Worm (Caenorhabditis elegans) whole organism, L1 larva: ENCODE results near the gene elt-7.

ENCODE experiments used
- C04F5.9 ChIP-seq: sonication (generic microtip); optimal IDR thresholded peaks from 2 replicates; lab custom pipeline; 2016; ENCODE audit warnings: missing genetic modification characterization, missing compliant biosample characterization
- C16A3.4 ChIP-seq: fragments of 150-350 bp; optimal IDR thresholded peaks from 2 replicates; lab custom pipeline; 2014; ENCODE audit warnings: missing biosample characterization, missing genetic modification characterization
- Y116A8C.19 ChIP-seq: sonication (generic microtip); optimal IDR thresholded peaks from 2 replicates; lab custom pipeline; 2016; ENCODE audit warnings: missing compliant biosample characterization, missing genetic modification characterization, borderline replicate concordance
- aly-2 ChIP-seq: fragments of 150-350 bp; optimal IDR thresholded peaks from 2 replicates; lab custom pipeline; 2014; ENCODE audit warnings: missing biosample characterization, missing genetic modification characterization
- ama-1 ChIP-seq: fragments of 150-350 bp; optimal IDR thresholded peaks from 2 replicates; lab custom pipeline; 2014
- ceh-82 ChIP-seq, 3 experiments: fragments of 150-350 bp in 1 of 3; sonication (generic microtip) in 2 of 3; optimal IDR thresholded peaks; 2 replicates each; lab custom pipeline; 2014 to 2017; ENCODE audit warnings: missing biosample characterization in 3 of 3, missing genetic modification characterization in 3 of 3
- ceh-88 ChIP-seq: fragments of 200-800 bp; sonication (Bioruptor generic); IDR thresholded peaks from 2 replicates; pipeline ENCODE4 v1.3.6; 2022; ENCODE audit warnings: missing genetic modification characterization, missing compliant biosample characterization
- dsc-1 ChIP-seq: sonication (generic microtip); optimal IDR thresholded peaks from 2 replicates; lab custom pipeline; 2016; ENCODE audit warnings: mild to moderate bottlenecking, missing genetic modification characterization, missing compliant biosample characterization
- efl-1 ChIP-seq, 4 experiments: fragments of 150-350 bp; optimal IDR thresholded peaks in 3 of 4; peaks in 1 of 4; 1 replicate in 1 of 4; 2 replicates in 3 of 4; lab custom pipeline; 2014; ENCODE audit warnings: missing biosample characterization in 2 of 4, missing genetic modification characterization in 2 of 4, missing genetic modification reagents in 2 of 4
- ets-5 ChIP-seq: fragments of 200-800 bp; sonication (Bioruptor generic); IDR thresholded peaks from 2 replicates; pipeline ENCODE4 v1.3.6; 2022; ENCODE audit warnings: missing genetic modification characterization, missing compliant biosample characterization
- fkh-4 ChIP-seq: sonication (generic microtip); optimal IDR thresholded peaks from 2 replicates; lab custom pipeline; 2016; ENCODE audit warnings: missing compliant biosample characterization, missing genetic modification characterization, borderline replicate concordance
- hlh-4 ChIP-seq: sonication (generic microtip); optimal IDR thresholded peaks from 2 replicates; lab custom pipeline; 2016; ENCODE audit warnings: mild to moderate bottlenecking, missing genetic modification characterization, missing compliant biosample characterization
- isw-1 ChIP-seq: fragments of 200-800 bp; sonication (Bioruptor generic); IDR thresholded peaks from 2 replicates; pipeline ENCODE4 v1.3.6; 2022; ENCODE audit warnings: missing genetic modification characterization, missing compliant biosample characterization
- lin-13 ChIP-seq: fragments of 150-350 bp; optimal IDR thresholded peaks from 2 replicates; lab custom pipeline; 2014; ENCODE audit warnings: missing biosample characterization, missing genetic modification reagents, missing genetic modification characterization
- lin-15B ChIP-seq: fragments of 150-350 bp; sonication (generic microtip); optimal IDR thresholded peaks from 3 replicates; lab custom pipeline; 2014; ENCODE audit warnings: missing biosample characterization, missing genetic modification characterization
- lin-39 ChIP-seq: fragments of 150-350 bp; optimal IDR thresholded peaks from 2 replicates; lab custom pipeline; 2014; ENCODE audit warnings: missing biosample characterization, missing genetic modification reagents, missing genetic modification characterization
- lir-3 ChIP-seq: sonication (generic microtip); optimal IDR thresholded peaks from 2 replicates; lab custom pipeline; 2016; ENCODE audit warnings: mild to moderate bottlenecking, missing genetic modification characterization, moderate library complexity, missing compliant biosample characterization; ENCODE audit not compliant: poor library complexity
- lsy-2 ChIP-seq, 2 experiments: fragments of 150-350 bp; optimal IDR thresholded peaks; 2 replicates each; lab custom pipeline; 2014; ENCODE audit warnings: missing biosample characterization in 2 of 2, missing genetic modification characterization in 2 of 2
- mab-9 ChIP-seq: fragments of 200-800 bp; sonication (Bioruptor generic); IDR thresholded peaks from 2 replicates; pipeline ENCODE4 v1.3.6; 2022; ENCODE audit warnings: missing genetic modification reagents, missing genetic modification characterization, missing compliant biosample characterization
- mef-2 ChIP-seq: fragments of 150-350 bp; optimal IDR thresholded peaks from 2 replicates; lab custom pipeline; 2014; ENCODE audit warnings: missing biosample characterization, missing genetic modification characterization
- mep-1 ChIP-seq: fragments of 150-350 bp; optimal IDR thresholded peaks from 2 replicates; lab custom pipeline; 2014; ENCODE audit warnings: missing biosample characterization, missing genetic modification characterization
- nhr-12 ChIP-seq: sonication (generic microtip); optimal IDR thresholded peaks from 2 replicates; lab custom pipeline; 2017; ENCODE audit warnings: missing biosample characterization, missing genetic modification characterization
- nhr-20 ChIP-seq: sonication (generic microtip); optimal IDR thresholded peaks from 2 replicates; lab custom pipeline; 2016; ENCODE audit warnings: mild to moderate bottlenecking, missing genetic modification characterization, missing compliant biosample characterization
- nhr-237 ChIP-seq: fragments of 150-350 bp; optimal IDR thresholded peaks from 2 replicates; lab custom pipeline; 2014; ENCODE audit warnings: missing biosample characterization, missing genetic modification characterization
- nhr-28 ChIP-seq: fragments of 150-350 bp; optimal IDR thresholded peaks from 2 replicates; lab custom pipeline; 2014; ENCODE audit warnings: missing biosample characterization, missing genetic modification characterization
- nhr-47 ChIP-seq: sonication (generic microtip); optimal IDR thresholded peaks from 2 replicates; lab custom pipeline; 2016; ENCODE audit warnings: mild to moderate bottlenecking, missing genetic modification characterization, moderate library complexity, missing compliant biosample characterization
- nhr-71 ChIP-seq: sonication (generic microtip); optimal IDR thresholded peaks from 2 replicates; lab custom pipeline; 2016; ENCODE audit warnings: mild to moderate bottlenecking, missing genetic modification characterization, moderate library complexity, missing compliant biosample characterization
- nhr-84 ChIP-seq: sonication (generic microtip); optimal IDR thresholded peaks from 2 replicates; lab custom pipeline; 2017; ENCODE audit warnings: missing biosample characterization, missing genetic modification characterization
- pag-3 ChIP-seq: sonication (generic microtip); optimal IDR thresholded peaks from 2 replicates; lab custom pipeline; 2017; ENCODE audit warnings: missing genetic modification characterization, mild to moderate bottlenecking, missing compliant biosample characterization, antibody characterized with exemption, borderline replicate concordance; ENCODE audit not compliant: insufficient read depth
- pax-3 ChIP-seq: fragments of 200-800 bp; sonication (Bioruptor generic); optimal IDR thresholded peaks from 2 replicates; lab custom pipeline; 2018; ENCODE audit warnings: mild to moderate bottlenecking, missing genetic modification characterization, moderate library complexity, missing compliant biosample characterization
- pqm-1 ChIP-seq: sonication (generic microtip); optimal IDR thresholded peaks from 3 replicates; lab custom pipeline; 2017; ENCODE audit warnings: missing biosample characterization, missing genetic modification characterization
- rnt-1 ChIP-seq: sonication (generic microtip); optimal IDR thresholded peaks from 2 replicates; lab custom pipeline; 2016; ENCODE audit warnings: mild to moderate bottlenecking, missing genetic modification characterization, moderate library complexity, missing compliant biosample characterization
- snu-23 ChIP-seq: sonication (generic microtip); optimal IDR thresholded peaks from 2 replicates; lab custom pipeline; 2016; ENCODE audit warnings: missing genetic modification characterization, missing compliant biosample characterization
- sox-4 ChIP-seq: sonication (generic microtip); optimal IDR thresholded peaks from 2 replicates; lab custom pipeline; 2016; ENCODE audit warnings: missing genetic modification characterization, missing compliant biosample characterization
- tbx-2 ChIP-seq: sonication (generic microtip); optimal IDR thresholded peaks from 2 replicates; lab custom pipeline; 2016; ENCODE audit warnings: missing genetic modification characterization, missing compliant biosample characterization
- tlp-1 ChIP-seq: fragments of 150-350 bp; optimal IDR thresholded peaks from 2 replicates; lab custom pipeline; 2014; ENCODE audit warnings: missing biosample characterization, missing genetic modification characterization
- unc-62 ChIP-seq: fragments of 150-350 bp; optimal IDR thresholded peaks from 2 replicates; lab custom pipeline; 2014; ENCODE audit warnings: missing biosample characterization, missing genetic modification reagents, missing genetic modification characterization
- unc-86 ChIP-seq: sonication (generic microtip); optimal IDR thresholded peaks from 2 replicates; lab custom pipeline; 2016; ENCODE audit warnings: missing genetic modification characterization, missing compliant biosample characterization
- unc-98 ChIP-seq: fragments of 200-800 bp; sonication (Bioruptor generic); IDR thresholded peaks from 2 replicates; pipeline ENCODE4 v1.3.6; 2022; ENCODE audit warnings: missing genetic modification characterization, missing compliant biosample characterization
- vab-15 ChIP-seq: sonication (generic microtip); optimal IDR thresholded peaks from 2 replicates; lab custom pipeline; 2017; ENCODE audit warnings: missing genotype, mild to moderate bottlenecking, missing genetic modification characterization, missing compliant biosample characterization
- xbp-1 ChIP-seq: sonication (generic microtip); optimal IDR thresholded peaks from 2 replicates; lab custom pipeline; 2016; ENCODE audit warnings: missing genetic modification characterization, missing compliant biosample characterization
- ztf-4 ChIP-seq: fragments of 150-350 bp; optimal IDR thresholded peaks from 2 replicates; lab custom pipeline; 2014; ENCODE audit warnings: missing biosample characterization, missing genetic modification characterization

elt-7 gene

ce11 chrV:4785333-4785852 is 14.9 kb downstream of the elt-7 start, which contains the start of the genes Y60C6A.2 and Y60C6A.3:
Gene Y60C6A.2 (minus strand): TSS chrV:4785433.
Gene Y60C6A.3 (plus strand): TSS chrV:4785802.
- TF ChIP-seq Y116A8C.19 (tag; lab: Kevin White, UChicago) = no peak
- no peak for TF ChIP-seq mep-1 (tag; lab: Kevin White, UChicago)
- TF ChIP-seq pax-3 (tag; lab: Kevin White, UChicago) = no peak
- TF ChIP-seq tbx-2 (tag; lab: Kevin White, UChicago) = no peak

DNA sequence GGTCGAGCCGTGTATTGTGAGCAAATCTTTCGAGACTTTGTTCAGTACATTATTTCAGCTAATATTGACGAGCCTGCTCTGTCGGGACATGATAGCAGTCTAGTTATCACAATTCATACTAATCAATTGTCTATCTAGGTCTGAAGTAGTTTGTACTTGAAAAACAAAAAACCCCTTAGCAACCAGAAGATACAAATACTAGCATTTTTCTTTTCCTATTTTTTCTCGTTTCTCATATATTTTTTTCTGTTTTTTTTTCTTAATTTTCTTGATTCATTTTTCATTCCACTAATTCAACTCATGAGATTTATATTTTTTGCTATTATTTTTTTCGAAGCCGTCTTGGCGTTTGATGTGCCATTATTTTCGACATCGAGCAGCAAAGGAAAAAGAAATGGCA is 16.7 kb downstream of the elt-7 start, which contains the start of gene R02F11.9:
TSS of gene R02F11.9 (plus strand) at position 301 of the 400 bp plus-strand sequence.
- TF ChIP-seq unc-98 (GFP tag; lab: Robert Waterston, UW) (no peak), tbx-2 (tag; lab: Kevin White, UChicago) (no peak), ama-1 (lab: Kevin White, UChicago) (no peak), lin-39 (tag; lab: Kevin White, UChicago) (no peak)
- TF ChIP-seq, all 84 proteins: peak for 0

- TF ChIP-seq C16A3.4 (tag; lab: Kevin White, UChicago) = no peak
- no peak for TF ChIP-seq sox-4 (tag; lab: Kevin White, UChicago)
- TF ChIP-seq nhr-71 (tag; lab: Kevin White, UChicago) = no peak
- no peak for TF ChIP-seq efl-1 (optimal IDR thresholded peaks at IDR 0.05; lab: Kevin White, UChicago)
- peak in 1 of 2 experiments; percentile 87 for TF ChIP-seq efl-1 (GFP tag; optimal IDR thresholded peaks at IDR 0.05 in 1 of 2; lab: Kevin White, UChicago)
- TF ChIP-seq nhr-20 (tag; lab: Kevin White, UChicago) = no peak
Measured at ce11 chrV:4787836-4788235, 17.4 kb downstream of the elt-7 start.

DNA sequence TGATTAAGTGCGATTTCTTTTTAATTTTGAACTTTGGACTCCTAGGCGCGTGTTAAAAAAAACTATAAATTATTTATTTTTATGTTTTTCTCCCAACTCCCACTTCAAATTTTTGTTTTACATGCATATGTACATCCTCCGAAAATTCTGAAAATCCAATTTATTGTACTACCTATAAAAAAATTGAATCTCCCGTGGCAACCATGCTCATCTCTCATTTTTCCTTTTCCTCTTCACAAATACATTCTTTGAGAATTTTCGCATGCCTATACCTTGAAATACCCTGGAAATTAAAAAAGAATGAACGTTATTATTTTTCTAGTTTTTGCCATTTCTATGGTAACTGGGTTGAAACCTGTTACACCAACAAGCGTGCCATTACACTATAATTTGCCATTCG is 18.4 kb downstream of the elt-7 start, which contains the start of gene R02F11.10:
TSS of gene R02F11.10 (plus strand) at position 301 of the 400 bp plus-strand sequence.
- TF ChIP-seq nhr-28 (tag; lab: Kevin White, UChicago) (no peak), unc-86 (tag; lab: Kevin White, UChicago) (no peak), mab-9 (GFP tag; lab: Robert Waterston, UW) (no peak), isw-1 (GFP tag; lab: Robert Waterston, UW) (no peak), pag-3 (tag; lab: Kevin White, UChicago) (no peak), ets-5 (GFP tag; lab: Robert Waterston, UW) (no peak), lin-15B (tag; lab: Kevin White, UChicago) (no peak), lin-13 (no peak), lin-39 (tag; lab: Kevin White, UChicago) (no peak), hlh-4 (tag; lab: Kevin White, UChicago) (no peak), mef-2 (no peak), nhr-12 (no peak), rnt-1 (tag; lab: Kevin White, UChicago) (no peak)

- TF ChIP-seq nhr-12 (no peak), ceh-82 (tag; optimal IDR thresholded peaks at IDR 0.05; lab: Kevin White, UChicago) (no peak), C04F5.9 (tag; lab: Kevin White, UChicago) (no peak), lsy-2 (tag; optimal IDR thresholded peaks at IDR 0.05; lab: Kevin White, UChicago) (no peak)
Measured at ce11 chrV:4790368-4790767, 19.9 kb downstream of the elt-7 start, which contains the start of gene R02F11.12. Gene R02F11.12 (plus strand): TSS chrV:4790668.

DNA sequence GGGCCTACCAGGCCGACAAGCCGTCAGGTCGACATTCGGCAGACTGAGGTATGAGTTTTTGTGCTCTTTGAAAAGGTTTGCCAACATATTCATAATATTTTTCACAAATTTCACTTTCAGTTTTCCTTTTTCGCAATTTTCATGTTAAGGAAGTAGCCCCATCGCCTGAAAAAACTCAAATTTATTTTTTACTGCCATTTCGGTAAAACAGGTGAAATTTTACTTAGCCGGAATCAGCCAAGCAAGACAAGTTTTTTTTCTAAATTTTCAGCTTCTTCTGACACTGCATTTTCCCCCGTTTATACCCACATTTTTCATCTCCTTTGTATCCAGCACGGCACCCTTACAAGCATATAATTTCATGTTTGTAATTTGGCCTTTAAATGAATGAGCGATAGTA is 21.1 kb downstream of the elt-7 start, which contains the start of gene R02F11.11:
TSS of gene R02F11.11 (plus strand) at position 301 of the 400 bp plus-strand sequence.
- no peak for TF ChIP-seq lin-13
- TF ChIP-seq pag-3 (tag; lab: Kevin White, UChicago) = no peak
- no peak for TF ChIP-seq lir-3 (tag; lab: Kevin White, UChicago)
- TF ChIP-seq vab-15 (tag; lab: Kevin White, UChicago) = no peak
- TF ChIP-seq ets-5 (GFP tag; lab: Robert Waterston, UW) = no peak
- TF ChIP-seq nhr-84 (tag; lab: Kevin White, UChicago) = no peak
- TF ChIP-seq snu-23 (GFP tag; lab: Kevin White, UChicago) = no peak
- no peak for TF ChIP-seq ztf-4 (tag; lab: Kevin White, UChicago)
- no peak for TF ChIP-seq unc-62 (GFP tag; lab: Kevin White, UChicago)
- no peak for TF ChIP-seq pqm-1
- TF ChIP-seq aly-2 (tag; lab: Kevin White, UChicago) = no peak
- no peak for TF ChIP-seq nhr-237 (tag; lab: Kevin White, UChicago)
- no peak for TF ChIP-seq xbp-1 (tag; lab: Kevin White, UChicago)
- TF ChIP-seq nhr-28 (tag; lab: Kevin White, UChicago) = no peak
- no peak for TF ChIP-seq fkh-4 (tag; lab: Kevin White, UChicago)
- TF ChIP-seq dsc-1 (tag; lab: Kevin White, UChicago) = no peak
- no peak for TF ChIP-seq ceh-88 (GFP tag; lab: Robert Waterston, UW)
- TF ChIP-seq nhr-47 (tag; lab: Kevin White, UChicago) = no peak
- no peak for TF ChIP-seq pax-3 (tag; lab: Kevin White, UChicago)
- no peak for TF ChIP-seq tlp-1 (tag; lab: Kevin White, UChicago)
